Fruit fly (Drosophila melanogaster) whole organism, embryonic: ENCODE measurements around the gene CG3040.

Source experiments
- Atf6 ChIP-seq: fragments of 200-800 bp; sonication (Bioruptor generic); IDR thresholded peaks from 2 replicates; pipeline ENCODE4 v1.3.6; 2022; ENCODE audit warnings: missing biosample characterization, missing genetic modification characterization
- CG12155 ChIP-seq: fragments of 200-800 bp; sonication (Bioruptor generic); optimal IDR thresholded peaks from 3 replicates; lab custom pipeline; 2016; ENCODE audit warnings: missing biosample characterization, missing genetic modification characterization
- CG12219 ChIP-seq: fragments of 200-800 bp; sonication (Bioruptor generic); optimal IDR thresholded peaks from 3 replicates; lab custom pipeline; 2018; ENCODE audit warnings: missing biosample characterization, mild to moderate bottlenecking, missing genetic modification characterization
- CG12299 ChIP-seq: fragments of 200-800 bp; sonication (Bioruptor generic); optimal IDR thresholded peaks from 2 replicates; lab custom pipeline; 2018; ENCODE audit warnings: missing biosample characterization, mild to moderate bottlenecking, missing genetic modification characterization
- CG13123 ChIP-seq: fragments of 200-800 bp; sonication (Bioruptor generic); optimal IDR thresholded peaks from 2 replicates; lab custom pipeline; 2016; ENCODE audit warnings: missing biosample characterization, missing genetic modification characterization
- CG13624 ChIP-seq: fragments of 200-800 bp; sonication (Bioruptor generic); optimal IDR thresholded peaks from 2 replicates; lab custom pipeline; 2016; ENCODE audit warnings: missing biosample characterization, missing genetic modification characterization
- CG13894 ChIP-seq: fragments of 200-800 bp; sonication (Bioruptor generic); optimal IDR thresholded peaks from 3 replicates; lab custom pipeline; 2018; ENCODE audit warnings: missing biosample characterization, mild to moderate bottlenecking, missing genetic modification characterization, moderate library complexity
- CG15073 ChIP-seq: fragments of 200-800 bp; sonication (Bioruptor generic); optimal IDR thresholded peaks from 2 replicates; lab custom pipeline; 2016; ENCODE audit warnings: missing biosample characterization, missing genetic modification characterization
- CG1647 ChIP-seq: fragments of 200-800 bp; sonication (Bioruptor generic); optimal IDR thresholded peaks from 3 replicates; lab custom pipeline; 2016; ENCODE audit warnings: missing biosample characterization, missing genetic modification characterization
- CG16863 ChIP-seq: fragments of 200-800 bp; sonication (Bioruptor generic); optimal IDR thresholded peaks from 3 replicates; lab custom pipeline; 2016; ENCODE audit warnings: missing biosample characterization, missing genetic modification characterization
- CG18011 ChIP-seq: fragments of 200-800 bp; sonication (Bioruptor generic); optimal IDR thresholded peaks from 2 replicates; lab custom pipeline; 2017; ENCODE audit warnings: missing biosample characterization, missing genetic modification characterization, mild to moderate bottlenecking, moderate library complexity, missing genotype
- CG3065 ChIP-seq: fragments of 200-800 bp; sonication (Bioruptor generic); optimal IDR thresholded peaks from 2 replicates; lab custom pipeline; 2016; ENCODE audit warnings: missing biosample characterization, missing genetic modification characterization
- CG31441 ChIP-seq: fragments of 200-800 bp; sonication (Bioruptor generic); IDR thresholded peaks from 2 replicates; pipeline ENCODE4 v1.3.6; 2022; ENCODE audit warnings: missing biosample characterization, missing genetic modification characterization
- CG4328 ChIP-seq: fragments of 200-800 bp; sonication (Bioruptor generic); optimal IDR thresholded peaks from 3 replicates; lab custom pipeline; 2017; ENCODE audit warnings: missing biosample characterization, missing genetic modification reagents, missing genetic modification characterization
- CG5953 ChIP-seq: fragments of 200-800 bp; sonication (Bioruptor generic); IDR thresholded peaks from 2 replicates; pipeline ENCODE4 v1.3.6; 2022; ENCODE audit warnings: missing biosample characterization, missing genetic modification characterization
- CG6791 ChIP-seq: fragments of 200-800 bp; sonication (Bioruptor generic); IDR thresholded peaks from 3 replicates; pipeline ENCODE4 v1.3.6; 2022; ENCODE audit warnings: missing biosample characterization, missing genetic modification characterization; ENCODE audit not compliant: partially characterized antibody
- CG8359 ChIP-seq: fragments of 200-800 bp; sonication (Bioruptor generic); optimal IDR thresholded peaks from 2 replicates; lab custom pipeline; 2017; ENCODE audit warnings: missing biosample characterization, mild to moderate bottlenecking, missing genetic modification characterization, borderline replicate concordance
- CG8765 ChIP-seq: fragments of 200-800 bp; sonication (Bioruptor generic); IDR thresholded peaks from 2 replicates; pipeline ENCODE4 v1.3.6; 2022; ENCODE audit warnings: missing biosample characterization, missing genetic modification characterization
- Dad ChIP-seq: fragments of 200-800 bp; sonication (Bioruptor generic); optimal IDR thresholded peaks from 3 replicates; lab custom pipeline; 2016; ENCODE audit warnings: missing biosample characterization, missing genetic modification characterization
- Dip3 ChIP-seq: fragments of 200-800 bp; sonication (Bioruptor generic); optimal IDR thresholded peaks from 3 replicates; lab custom pipeline; 2016; ENCODE audit warnings: missing biosample characterization, missing genetic modification characterization
- Dll ChIP-seq: fragments of 200-800 bp; sonication (Bioruptor generic); IDR thresholded peaks from 4 replicates; pipeline ENCODE4 v1.3.6; 2022; ENCODE audit warnings: missing biosample characterization, missing genetic modification characterization; ENCODE audit not compliant: partially characterized antibody
- Drgx ChIP-seq: fragments of 200-800 bp; sonication (Bioruptor generic); IDR thresholded peaks from 2 replicates; pipeline ENCODE4 v1.3.6; 2022; ENCODE audit warnings: missing biosample characterization, missing genetic modification characterization
- GATAe ChIP-seq: fragments of 200-800 bp; sonication (Bioruptor generic); conservative IDR thresholded peaks from 2 replicates; pipeline ENCODE4 v1.3.6; 2022; ENCODE audit warnings: missing biosample characterization, missing genetic modification characterization
- H2.0 ChIP-seq: fragments of 200-800 bp; sonication (Bioruptor generic); IDR thresholded peaks from 2 replicates; pipeline ENCODE4 v1.3.6; 2022; ENCODE audit warnings: missing biosample characterization, missing genetic modification characterization
- HLH4C ChIP-seq: fragments of 200-800 bp; sonication (Bioruptor generic); IDR thresholded peaks from 3 replicates; pipeline ENCODE4 v1.3.6; 2022; ENCODE audit warnings: missing biosample characterization, missing genetic modification characterization; ENCODE audit not compliant: partially characterized antibody
- Hr3 ChIP-seq: fragments of 200-800 bp; sonication (Bioruptor generic); optimal IDR thresholded peaks from 3 replicates; lab custom pipeline; 2016; ENCODE audit warnings: missing biosample characterization, missing genetic modification characterization
- Lim3 ChIP-seq: fragments of 200-800 bp; sonication (Bioruptor generic); IDR thresholded peaks from 2 replicates; pipeline ENCODE4 v1.3.6; 2022; ENCODE audit warnings: missing biosample characterization, missing genetic modification characterization
- NC2α ChIP-seq: fragments of 200-800 bp; sonication (Bioruptor generic); optimal IDR thresholded peaks from 2 replicates; lab custom pipeline; 2016; ENCODE audit warnings: missing biosample characterization, missing genetic modification characterization
- PHDP ChIP-seq: fragments of 200-800 bp; sonication (Bioruptor generic); optimal IDR thresholded peaks from 3 replicates; lab custom pipeline; 2018; ENCODE audit warnings: missing biosample characterization, mild to moderate bottlenecking, missing genetic modification characterization, moderate library complexity
- Pdp1 ChIP-seq, 2 experiments: fragments of 200-800 bp; sonication (Bioruptor generic); optimal IDR thresholded peaks; 3 replicates each; lab custom pipeline; 2016; ENCODE audit warnings: missing biosample characterization in 2 of 2, missing genetic modification characterization in 2 of 2, mild to moderate bottlenecking in 1 of 2, moderate library complexity in 1 of 2
- Vsx1 ChIP-seq: fragments of 200-800 bp; sonication (Bioruptor generic); optimal IDR thresholded peaks from 2 replicates; lab custom pipeline; 2017; ENCODE audit warnings: missing biosample characterization, mild to moderate bottlenecking, missing genetic modification characterization, missing genetic modification reagents
- az2 ChIP-seq: fragments of 200-800 bp; sonication (Bioruptor generic); optimal IDR thresholded peaks from 3 replicates; lab custom pipeline; 2016; ENCODE audit warnings: missing biosample characterization, missing genetic modification characterization
- bcd ChIP-seq: fragments of 200-800 bp; sonication (Bioruptor generic); optimal IDR thresholded peaks from 2 replicates; lab custom pipeline; 2017; ENCODE audit warnings: missing biosample characterization, mild to moderate bottlenecking, missing genetic modification characterization
- chinmo ChIP-seq: fragments of 200-800 bp; sonication (Bioruptor generic); IDR thresholded peaks from 4 replicates; pipeline ENCODE4 v1.3.6; 2022; ENCODE audit warnings: missing biosample characterization, missing genetic modification characterization; ENCODE audit not compliant: partially characterized antibody
- dati ChIP-seq: fragments of 200-800 bp; sonication (Bioruptor generic); IDR thresholded peaks from 2 replicates; pipeline ENCODE4 v1.3.6; 2022; ENCODE audit warnings: missing biosample characterization, missing genetic modification characterization
- eve ChIP-seq, 2 experiments: fragments of >200 bp; optimal IDR thresholded peaks; 2 replicates each; lab custom pipeline; 2017; ENCODE audit warnings: missing biosample characterization in 2 of 2, missing genetic modification characterization in 2 of 2
- eyg ChIP-seq: fragments of 200-800 bp; sonication (Bioruptor generic); optimal IDR thresholded peaks from 3 replicates; lab custom pipeline; 2016; ENCODE audit warnings: missing biosample characterization, missing genetic modification characterization
- fd102C ChIP-seq: fragments of 200-800 bp; sonication (Bioruptor generic); optimal IDR thresholded peaks from 2 replicates; lab custom pipeline; 2018; ENCODE audit warnings: missing biosample characterization, mild to moderate bottlenecking, missing genetic modification characterization, moderate library complexity
- hbn ChIP-seq: fragments of 200-800 bp; sonication (Bioruptor generic); IDR thresholded peaks from 2 replicates; pipeline ENCODE4 v1.3.6; 2022; ENCODE audit warnings: missing biosample characterization, missing genetic modification characterization; ENCODE audit not compliant: partially characterized antibody
- lab ChIP-seq: fragments of 200-800 bp; sonication (Bioruptor generic); optimal IDR thresholded peaks from 3 replicates; lab custom pipeline; 2017; ENCODE audit warnings: missing biosample characterization, missing genetic modification characterization, mild to moderate bottlenecking, moderate library complexity, missing genetic modification reagents
- onecut ChIP-seq: fragments of 200-800 bp; sonication (Bioruptor generic); IDR thresholded peaks from 2 replicates; pipeline ENCODE4 v1.3.6; 2022; ENCODE audit warnings: missing biosample characterization, missing genetic modification characterization
- pho ChIP-seq: fragments of 200-800 bp; sonication (Bioruptor generic); optimal IDR thresholded peaks from 2 replicates; lab custom pipeline; 2016; ENCODE audit warnings: missing biosample characterization, missing genetic modification characterization
- ro ChIP-seq: fragments of 200-800 bp; sonication (Bioruptor generic); IDR thresholded peaks from 2 replicates; pipeline ENCODE4 v1.3.6; 2022; ENCODE audit warnings: missing biosample characterization, missing genetic modification characterization
- sima ChIP-seq: fragments of 200-800 bp; sonication (Bioruptor generic); optimal IDR thresholded peaks from 2 replicates; lab custom pipeline; 2016; ENCODE audit warnings: missing biosample characterization, missing genetic modification characterization
- sna ChIP-seq: fragments of 200-800 bp; sonication (Bioruptor generic); IDR thresholded peaks from 2 replicates; pipeline ENCODE4 v1.3.6; 2022; ENCODE audit warnings: missing biosample characterization, missing genetic modification characterization; ENCODE audit not compliant: partially characterized antibody
- tna ChIP-seq: fragments of 200-800 bp; sonication (Bioruptor generic); IDR thresholded peaks from 2 replicates; pipeline ENCODE4 v1.3.6; 2022; ENCODE audit warnings: missing biosample characterization, missing genetic modification characterization; ENCODE audit not compliant: partially characterized antibody
- vfl ChIP-seq: fragments of 200-800 bp; sonication (Bioruptor generic); optimal IDR thresholded peaks from 2 replicates; lab custom pipeline; 2016; ENCODE audit warnings: missing biosample characterization, missing genetic modification characterization
- zfh2 ChIP-seq: fragments of 200-800 bp; sonication (Bioruptor generic); optimal IDR thresholded peaks from 2 replicates; lab custom pipeline; 2016; ENCODE audit warnings: missing biosample characterization, missing genetic modification characterization

Gene CG3040

DNA sequence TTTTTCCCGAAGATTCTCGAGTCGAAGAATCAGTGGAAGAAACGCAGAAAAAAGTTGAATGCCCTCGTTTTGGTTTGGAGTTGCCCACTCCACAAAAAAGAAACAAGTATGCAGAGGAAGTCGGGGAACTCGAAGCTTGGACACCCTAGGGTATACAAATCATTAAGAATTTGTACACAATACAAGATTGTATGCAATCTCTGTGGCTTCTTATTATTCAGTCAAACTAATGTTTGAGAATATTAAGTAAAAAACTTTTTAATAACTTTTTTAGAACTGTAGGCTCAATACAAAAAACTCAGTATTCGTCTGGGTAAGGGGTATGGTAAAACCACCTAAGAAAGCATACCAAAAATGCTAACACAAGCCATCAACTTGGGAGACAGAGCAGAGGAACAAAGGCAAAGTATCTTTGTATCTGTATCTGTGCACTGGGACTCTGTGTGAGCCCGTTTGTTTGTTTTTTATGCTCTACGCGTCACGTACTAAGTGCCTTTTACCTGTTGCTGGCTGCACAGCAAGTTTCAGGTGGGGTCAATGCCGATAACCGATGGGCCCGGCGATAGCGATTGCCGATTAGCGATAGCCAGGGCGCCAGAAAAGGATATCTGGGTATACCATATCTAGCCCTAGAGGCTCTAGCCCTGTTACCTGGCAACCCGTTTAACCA lies 12.1 kb upstream of the CG3040 start (continued):
- peak; percentile 76 for TF ChIP-seq PHDP (tag; lab: Kevin White, UChicago)
- TF ChIP-seq H2.0 (GFP tag; lab: Robert Waterston, UW) = peak; percentile 66
- peak; percentile 67 for TF ChIP-seq CG12155 (GFP tag; lab: Kevin White, UChicago)
- peak; percentile 36; the same call in 1 of the 2 replicates for TF ChIP-seq Atf6
- peak; percentile 53; the same call in 1 of the 2 replicates for TF ChIP-seq CG8765 (GFP tag; lab: Robert Waterston, UW)
- peak; percentile 73 for TF ChIP-seq CG13624 (GFP tag; lab: Kevin White, UChicago)
- TF ChIP-seq sima (GFP tag; lab: Kevin White, UChicago) = no peak
- no peak for TF ChIP-seq Dll (GFP tag; lab: Robert Waterston, UW)
- TF ChIP-seq eyg (GFP tag; lab: Kevin White, UChicago) = peak; percentile 56
- peak; percentile 54; the same call in 2 of the 3 replicates for TF ChIP-seq HLH4C
- TF ChIP-seq sna (GFP tag; lab: Robert Waterston, UW) = no peak
- peak; percentile 83 for TF ChIP-seq CG31441 (GFP tag; lab: Robert Waterston, UW)
- no peak for TF ChIP-seq fd102C (GFP tag; lab: Kevin White, UChicago)
- no peak for TF ChIP-seq CG4328 (GFP tag; lab: Kevin White, UChicago)
- TF ChIP-seq CG15073 (GFP tag; lab: Kevin White, UChicago) = peak; percentile 42
- TF ChIP-seq CG18011 (GFP tag; lab: Kevin White, UChicago) = no peak
- peak; percentile 64 for TF ChIP-seq lab (GFP tag; lab: Kevin White, UChicago)
- peak; percentile 79 for TF ChIP-seq Hr3 (GFP tag; lab: Kevin White, UChicago)
- TF ChIP-seq CG12299 (tag; lab: Kevin White, UChicago) = peak; percentile 35
- TF ChIP-seq CG12219 (GFP tag; lab: Kevin White, UChicago) = peak; percentile 65
- peak; percentile 41 for TF ChIP-seq CG8359 (GFP tag; lab: Kevin White, UChicago)
- TF ChIP-seq CG13123 (GFP tag; lab: Kevin White, UChicago) = peak; percentile 19
- peak in 1 of 2 experiments; percentile 91 for TF ChIP-seq eve (GFP tag; optimal IDR thresholded peaks at IDR 0.05; lab: Kevin White, UChicago)
- peak; percentile 87 for TF ChIP-seq az2 (GFP tag; lab: Kevin White, UChicago)
- TF ChIP-seq dati = no peak
- TF ChIP-seq CG1647 = no peak
- TF ChIP-seq NC2α (GFP tag; lab: Kevin White, UChicago) = peak; percentile 43
- TF ChIP-seq onecut = peak; percentile 38; the same call in 1 of the 2 replicates
- TF ChIP-seq CG16863 = peak; percentile 76
- peak; percentile 71 to 80 for TF ChIP-seq Pdp1 (GFP tag; optimal IDR thresholded peaks at IDR 0.05; lab: Kevin White, UChicago)
- peak; percentile 66 for TF ChIP-seq Vsx1 (GFP tag; lab: Kevin White, UChicago)
- TF ChIP-seq Lim3 = no peak; the same call in 1 of the 2 replicates
- TF ChIP-seq vfl = peak; percentile 61
- peak; percentile 71; the same call in 2 of the 3 replicates for TF ChIP-seq CG6791
- TF ChIP-seq ro (GFP tag; lab: Robert Waterston, UW) = peak; percentile 41
- TF ChIP-seq zfh2 (GFP tag; lab: Kevin White, UChicago) = peak; percentile 71
- TF ChIP-seq pho (GFP tag; lab: Kevin White, UChicago) = peak; percentile 33
- TF ChIP-seq GATAe (GFP tag; lab: Robert Waterston, UW) = no peak
- TF ChIP-seq bcd (GFP tag; lab: Kevin White, UChicago) = peak; percentile 75
- no peak for TF ChIP-seq hbn (GFP tag; lab: Robert Waterston, UW)
- peak; percentile 36; the same call in 1 of the 2 replicates for TF ChIP-seq CG5953 (GFP tag; lab: Robert Waterston, UW)
- peak; percentile 78 for TF ChIP-seq Dip3 (GFP tag; lab: Kevin White, UChicago)
- peak; percentile 40 for TF ChIP-seq Dad
- peak; percentile 72 for TF ChIP-seq Drgx (GFP tag; lab: Robert Waterston, UW)
- TF ChIP-seq tna (GFP tag; lab: Robert Waterston, UW) = peak; percentile 49; the same call in 1 of the 2 replicates
- peak; percentile 67 for TF ChIP-seq CG13894
- peak; percentile 37 for TF ChIP-seq CG3065 (GFP tag; lab: Kevin White, UChicago)
- TF ChIP-seq chinmo (GFP tag; lab: Robert Waterston, UW) = 0 out of 4 replicates have a peak, but pooled peaks have one; percentile 58
